Fruit fly (Drosophila melanogaster) whole organism, embryonic: ENCODE data around the gene CG15014.

Source experiments
- BtbVII ChIP-seq: fragments of 200-800 bp; sonication (Bioruptor generic); optimal IDR thresholded peaks from 3 replicates; lab custom pipeline; 2017; ENCODE audit warnings: missing biosample characterization, mild to moderate bottlenecking, missing genetic modification characterization
- CG10274 ChIP-seq: fragments of 200-800 bp; sonication (Bioruptor generic); optimal IDR thresholded peaks from 3 replicates; lab custom pipeline; 2017; ENCODE audit warnings: missing biosample characterization, mild to moderate bottlenecking, missing genetic modification characterization
- CG10654 ChIP-seq: fragments of 200-800 bp; sonication (Bioruptor generic); optimal IDR thresholded peaks from 2 replicates; lab custom pipeline; 2016; ENCODE audit warnings: missing biosample characterization, missing genetic modification characterization
- CG12236 ChIP-seq: fragments of 200-800 bp; sonication (Bioruptor generic); optimal IDR thresholded peaks from 2 replicates; lab custom pipeline; 2016; ENCODE audit warnings: missing biosample characterization, missing genetic modification characterization
- CG13424 ChIP-seq: fragments of 200-800 bp; sonication (Bioruptor generic); optimal IDR thresholded peaks from 2 replicates; lab custom pipeline; 2019; ENCODE audit warnings: missing biosample characterization, mild to moderate bottlenecking, missing genetic modification characterization, moderate library complexity
- CG14965 ChIP-seq: fragments of 200-800 bp; sonication (Bioruptor generic); optimal IDR thresholded peaks from 2 replicates; lab custom pipeline; 2016; ENCODE audit warnings: missing biosample characterization, missing genetic modification characterization, borderline replicate concordance
- CG16863 ChIP-seq: fragments of 200-800 bp; sonication (Bioruptor generic); optimal IDR thresholded peaks from 3 replicates; lab custom pipeline; 2016; ENCODE audit warnings: missing biosample characterization, missing genetic modification characterization
- CG17912 ChIP-seq: fragments of 200-800 bp; sonication (Bioruptor generic); optimal IDR thresholded peaks from 2 replicates; lab custom pipeline; 2018; ENCODE audit warnings: missing biosample characterization, mild to moderate bottlenecking, missing genetic modification characterization
- CG3995 ChIP-seq: fragments of 200-800 bp; sonication (Bioruptor generic); optimal IDR thresholded peaks from 3 replicates; lab custom pipeline; 2016; ENCODE audit warnings: missing biosample characterization, missing genetic modification characterization
- CG43689 ChIP-seq: fragments of 200-800 bp; sonication (Bioruptor generic); IDR thresholded peaks from 2 replicates; pipeline ENCODE4 v1.3.6; 2022; ENCODE audit warnings: missing biosample characterization, missing genetic modification characterization
- CG6689 ChIP-seq: fragments of 200-800 bp; sonication (Bioruptor generic); IDR thresholded peaks from 2 replicates; pipeline ENCODE4 v1.3.6; 2022; ENCODE audit warnings: missing biosample characterization, missing genetic modification characterization
- CG6854 ChIP-seq: fragments of 200-800 bp; sonication (Bioruptor generic); optimal IDR thresholded peaks from 3 replicates; lab custom pipeline; 2017; ENCODE audit warnings: missing biosample characterization, mild to moderate bottlenecking, missing genetic modification characterization
- CG7372 ChIP-seq: fragments of 200-800 bp; sonication (Bioruptor generic); IDR thresholded peaks from 2 replicates; pipeline ENCODE4 v1.3.6; 2022; ENCODE audit warnings: missing biosample characterization, missing genetic modification characterization
- CG7556 ChIP-seq: fragments of 200-800 bp; sonication (Bioruptor generic); optimal IDR thresholded peaks from 2 replicates; lab custom pipeline; 2017; ENCODE audit warnings: missing biosample characterization, mild to moderate bottlenecking, missing genetic modification characterization
- CG7839 ChIP-seq: fragments of 200-800 bp; sonication (Bioruptor generic); optimal IDR thresholded peaks from 3 replicates; lab custom pipeline; 2018; ENCODE audit warnings: missing biosample characterization, mild to moderate bottlenecking, missing genetic modification characterization, moderate library complexity
- CG8388 ChIP-seq: fragments of 200-800 bp; sonication (Bioruptor generic); optimal IDR thresholded peaks from 2 replicates; lab custom pipeline; 2019; ENCODE audit warnings: missing biosample characterization, mild to moderate bottlenecking, missing genetic modification characterization, moderate library complexity
- CG9932 ChIP-seq: fragments of 200-800 bp; sonication (Bioruptor generic); IDR thresholded peaks from 2 replicates; pipeline ENCODE4 v1.3.6; 2022; ENCODE audit warnings: missing biosample characterization, missing genetic modification characterization
- D ChIP-seq, 2 experiments: fragments of 200-800 bp in 1 of 2; fragments of >200 bp in 1 of 2; sonication (Bioruptor generic) in 1 of 2; optimal IDR thresholded peaks; 2 replicates in 1 of 2; 3 replicates in 1 of 2; lab custom pipeline; 2017; ENCODE audit warnings: mild to moderate bottlenecking in 1 of 2, missing biosample characterization in 1 of 2, missing genetic modification characterization in 1 of 2, missing genetic modification reagents in 1 of 2
- Dfd ChIP-seq, 2 experiments: fragments of >200 bp; optimal IDR thresholded peaks; 2 replicates each; lab custom pipeline; 2017; ENCODE audit warnings: missing biosample characterization in 2 of 2, missing genetic modification characterization in 2 of 2
- Dip2 ChIP-seq: fragments of 200-800 bp; sonication (Bioruptor generic); IDR thresholded peaks from 2 replicates; pipeline ENCODE4 v1.3.6; 2022; ENCODE audit warnings: missing biosample characterization, missing genetic modification characterization
- Doc3 ChIP-seq: fragments of 200-800 bp; sonication (Bioruptor generic); IDR thresholded peaks from 3 replicates; pipeline ENCODE4 v1.3.6; 2022; ENCODE audit warnings: missing biosample characterization, missing genetic modification characterization; ENCODE audit not compliant: partially characterized antibody
- Hr78 ChIP-seq, 2 experiments: fragments of 200-800 bp in 1 of 2; fragments of >200 bp in 1 of 2; sonication (Bioruptor generic) in 1 of 2; optimal IDR thresholded peaks; 2 replicates each; lab custom pipeline; 2017 to 2019; ENCODE audit warnings: missing biosample characterization in 2 of 2, missing genetic modification characterization in 2 of 2, mild to moderate bottlenecking in 1 of 2, moderate library complexity in 1 of 2
- Lhr ChIP-seq: fragments of 200-800 bp; sonication (Bioruptor generic); optimal IDR thresholded peaks from 3 replicates; lab custom pipeline; 2017; ENCODE audit warnings: mild to moderate bottlenecking, missing biosample characterization, missing genetic modification reagents, missing genetic modification characterization
- Med ChIP-seq: fragments of 200-800 bp; sonication (Bioruptor generic); peaks from one replicate; lab custom pipeline; 2016; ENCODE audit warnings: missing biosample characterization, missing genetic modification characterization, mild to moderate bottlenecking, inconsistent platforms, moderate library complexity
- Ravus ChIP-seq: fragments of 200-800 bp; sonication (Bioruptor generic); IDR thresholded peaks from 2 replicates; pipeline ENCODE4 v1.3.6; 2022; ENCODE audit warnings: missing biosample characterization, missing genetic modification characterization
- Scr ChIP-seq: fragments of 200-800 bp; sonication (Bioruptor generic); IDR thresholded peaks from 2 replicates; pipeline ENCODE4 v1.3.6; 2022; ENCODE audit warnings: missing biosample characterization, missing genetic modification characterization; ENCODE audit not compliant: partially characterized antibody
- Ssrp ChIP-seq: fragments of 200-800 bp; sonication (Bioruptor generic); optimal IDR thresholded peaks from 2 replicates; lab custom pipeline; 2018; ENCODE audit warnings: missing biosample characterization, mild to moderate bottlenecking, missing genetic modification characterization, moderate library complexity
- ato ChIP-seq: fragments of 200-800 bp; sonication (Bioruptor generic); IDR thresholded peaks from 2 replicates; pipeline ENCODE4 v1.3.6; 2022; ENCODE audit warnings: missing biosample characterization, missing genetic modification characterization; ENCODE audit not compliant: partially characterized antibody
- az2 ChIP-seq: fragments of 200-800 bp; sonication (Bioruptor generic); optimal IDR thresholded peaks from 3 replicates; lab custom pipeline; 2016; ENCODE audit warnings: missing biosample characterization, missing genetic modification characterization
- bbx ChIP-seq: fragments of 200-800 bp; sonication (Bioruptor generic); IDR thresholded peaks from 2 replicates; pipeline ENCODE4 v1.3.6; 2022; ENCODE audit warnings: missing biosample characterization, missing genetic modification characterization; ENCODE audit not compliant: partially characterized antibody
- chinmo ChIP-seq: fragments of 200-800 bp; sonication (Bioruptor generic); IDR thresholded peaks from 4 replicates; pipeline ENCODE4 v1.3.6; 2022; ENCODE audit warnings: missing biosample characterization, missing genetic modification characterization; ENCODE audit not compliant: partially characterized antibody
- chm ChIP-seq: fragments of 200-800 bp; sonication (Bioruptor generic); IDR thresholded peaks from 2 replicates; pipeline ENCODE4 v1.3.6; 2022; ENCODE audit warnings: missing biosample characterization, missing genetic modification characterization
- corto ChIP-seq: fragments of 200-800 bp; sonication (Bioruptor generic); optimal IDR thresholded peaks from 2 replicates; lab custom pipeline; 2016; ENCODE audit warnings: missing biosample characterization, mild to moderate bottlenecking, missing genetic modification characterization, moderate library complexity
- dati ChIP-seq: fragments of 200-800 bp; sonication (Bioruptor generic); IDR thresholded peaks from 2 replicates; pipeline ENCODE4 v1.3.6; 2022; ENCODE audit warnings: missing biosample characterization, missing genetic modification characterization
- dm ChIP-seq: fragments of 200-800 bp; sonication (Bioruptor generic); optimal IDR thresholded peaks from 3 replicates; lab custom pipeline; 2016; ENCODE audit warnings: missing biosample characterization, missing genetic modification characterization
- exex ChIP-seq: fragments of 200-800 bp; sonication (Bioruptor generic); optimal IDR thresholded peaks from 4 replicates; lab custom pipeline; 2018; ENCODE audit warnings: missing biosample characterization, mild to moderate bottlenecking, missing genetic modification characterization, moderate library complexity
- gfzf ChIP-seq: fragments of 200-800 bp; sonication (Bioruptor generic); optimal IDR thresholded peaks from 2 replicates; lab custom pipeline; 2016; ENCODE audit warnings: missing biosample characterization, mild to moderate bottlenecking, missing genetic modification characterization, moderate library complexity
- grn ChIP-seq: fragments of 200-800 bp; sonication (Bioruptor generic); optimal IDR thresholded peaks from 3 replicates; lab custom pipeline; 2017; ENCODE audit warnings: missing biosample characterization, missing genetic modification characterization
- mam ChIP-seq: fragments of 200-800 bp; sonication (Bioruptor generic); optimal IDR thresholded peaks from 3 replicates; lab custom pipeline; 2016; ENCODE audit warnings: missing biosample characterization, missing genetic modification characterization
- mirr ChIP-seq: fragments of 200-800 bp; sonication (Bioruptor generic); optimal IDR thresholded peaks from 3 replicates; lab custom pipeline; 2018; ENCODE audit warnings: missing biosample characterization, mild to moderate bottlenecking, missing genetic modification characterization
- pfk ChIP-seq: fragments of 200-800 bp; sonication (Bioruptor generic); optimal IDR thresholded peaks from 2 replicates; lab custom pipeline; 2018; ENCODE audit warnings: missing biosample characterization, mild to moderate bottlenecking, missing genetic modification characterization, moderate library complexity
- seq ChIP-seq: fragments of 200-800 bp; sonication (Bioruptor generic); IDR thresholded peaks from 2 replicates; pipeline ENCODE4 v1.3.6; 2022; ENCODE audit warnings: missing biosample characterization, missing genetic modification characterization
- sisA ChIP-seq: fragments of 200-800 bp; sonication (Bioruptor generic); IDR thresholded peaks from 2 replicates; pipeline ENCODE4 v1.3.6; 2022; ENCODE audit warnings: missing biosample characterization, missing genetic modification characterization
- sug ChIP-seq: fragments of 200-800 bp; optimal IDR thresholded peaks from 2 replicates; lab custom pipeline; 2019; ENCODE audit warnings: missing biosample characterization, mild to moderate bottlenecking, missing genetic modification characterization, moderate library complexity
- trem ChIP-seq: fragments of 200-800 bp; optimal IDR thresholded peaks from 3 replicates; lab custom pipeline; 2019; ENCODE audit warnings: missing biosample characterization, mild to moderate bottlenecking, missing genetic modification characterization, moderate library complexity

The CG15014 gene

DNA sequence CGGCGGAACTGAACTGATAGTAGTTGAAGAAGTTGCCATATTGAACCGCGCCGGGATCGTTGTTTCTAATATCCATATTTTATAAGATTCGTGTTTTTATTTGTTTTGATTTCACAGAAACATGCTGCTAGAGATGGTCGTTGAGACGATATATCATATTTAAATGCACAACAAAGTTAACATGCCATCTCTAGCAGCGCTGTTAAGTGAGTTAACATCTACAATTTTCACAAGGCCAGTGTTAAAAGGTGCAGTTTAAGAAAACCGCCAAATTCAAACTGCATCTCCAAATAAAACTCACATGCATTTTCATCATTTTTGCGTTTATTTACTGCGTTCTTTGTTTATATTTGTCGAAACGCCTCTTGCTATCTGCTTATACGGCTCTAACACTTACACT is 45.3 kb upstream of the CG15014 start, which contains the start of gene CG11342 (continued):
- TF ChIP-seq chinmo = peak; percentile 82; the same call in 2 of the 4 replicates
- peak; percentile 85 for TF ChIP-seq Scr
- no peak for TF ChIP-seq CG43689 (GFP tag; lab: Robert Waterston, UW)
- TF ChIP-seq CG6854 (GFP tag; lab: Kevin White, UChicago) = no peak
- TF ChIP-seq Ssrp = no peak
- TF ChIP-seq CG16863 = no peak
- TF ChIP-seq Dfd (GFP tag; optimal IDR thresholded peaks at IDR 0.05; lab: Kevin White, UChicago) = no peak
- TF ChIP-seq CG7372 = no peak
- no peak for TF ChIP-seq corto (GFP tag; lab: Kevin White, UChicago)
- TF ChIP-seq CG3995 (GFP tag; lab: Kevin White, UChicago) = no peak
- no peak for TF ChIP-seq mam (GFP tag; lab: Kevin White, UChicago)
- no peak for TF ChIP-seq Hr78 (GFP tag; optimal IDR thresholded peaks at IDR 0.05; lab: Kevin White, UChicago)
- TF ChIP-seq bbx = peak; percentile 84
- no peak for TF ChIP-seq Ravus (GFP tag; lab: Robert Waterston, UW)

DNA sequence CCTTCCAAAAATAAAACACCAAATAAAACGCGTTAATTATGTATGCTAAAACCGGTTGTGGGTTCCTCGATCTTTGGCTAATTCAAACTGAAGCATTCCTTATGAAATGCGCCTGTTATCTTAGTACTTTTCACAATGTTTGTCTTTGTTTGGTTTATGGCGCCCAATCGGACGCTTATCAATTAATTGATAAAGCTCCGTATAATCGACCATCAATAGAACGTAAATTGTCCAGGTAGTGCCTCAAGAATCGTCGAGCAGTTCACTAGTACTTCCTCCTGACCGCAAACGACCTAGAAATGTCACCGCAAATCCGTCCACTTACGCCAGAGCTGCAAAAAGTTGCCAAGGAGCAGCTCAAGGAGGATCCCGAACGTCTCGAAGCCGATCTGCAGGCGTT is 43.1 kb upstream of the CG15014 start, which contains the start of gene CG33514:
Gene CG33514, plus strand, starts transcription at position 238 of the 400 bp plus-strand sequence.
- 0 out of 2 replicates have a peak, but pooled peaks have one; percentile 3 for TF ChIP-seq chm (GFP tag; lab: Robert Waterston, UW)
- TF ChIP-seq Med (GFP tag; lab: Kevin White, UChicago) = peak; percentile 25
- peak; percentile 2 for TF ChIP-seq mirr (GFP tag; lab: Kevin White, UChicago)
- peak; percentile 94 for TF ChIP-seq exex (tag; lab: Kevin White, UChicago)
- no peak for TF ChIP-seq ato (GFP tag; lab: Robert Waterston, UW)
- peak; percentile 77 for TF ChIP-seq sug (tag; lab: Kevin White, UChicago)
- peak; percentile 46 for TF ChIP-seq grn (GFP tag; lab: Kevin White, UChicago)
- no peak for TF ChIP-seq CG13424 (tag; lab: Kevin White, UChicago)
- TF ChIP-seq, all 482 proteins: peak for 6

DNA sequence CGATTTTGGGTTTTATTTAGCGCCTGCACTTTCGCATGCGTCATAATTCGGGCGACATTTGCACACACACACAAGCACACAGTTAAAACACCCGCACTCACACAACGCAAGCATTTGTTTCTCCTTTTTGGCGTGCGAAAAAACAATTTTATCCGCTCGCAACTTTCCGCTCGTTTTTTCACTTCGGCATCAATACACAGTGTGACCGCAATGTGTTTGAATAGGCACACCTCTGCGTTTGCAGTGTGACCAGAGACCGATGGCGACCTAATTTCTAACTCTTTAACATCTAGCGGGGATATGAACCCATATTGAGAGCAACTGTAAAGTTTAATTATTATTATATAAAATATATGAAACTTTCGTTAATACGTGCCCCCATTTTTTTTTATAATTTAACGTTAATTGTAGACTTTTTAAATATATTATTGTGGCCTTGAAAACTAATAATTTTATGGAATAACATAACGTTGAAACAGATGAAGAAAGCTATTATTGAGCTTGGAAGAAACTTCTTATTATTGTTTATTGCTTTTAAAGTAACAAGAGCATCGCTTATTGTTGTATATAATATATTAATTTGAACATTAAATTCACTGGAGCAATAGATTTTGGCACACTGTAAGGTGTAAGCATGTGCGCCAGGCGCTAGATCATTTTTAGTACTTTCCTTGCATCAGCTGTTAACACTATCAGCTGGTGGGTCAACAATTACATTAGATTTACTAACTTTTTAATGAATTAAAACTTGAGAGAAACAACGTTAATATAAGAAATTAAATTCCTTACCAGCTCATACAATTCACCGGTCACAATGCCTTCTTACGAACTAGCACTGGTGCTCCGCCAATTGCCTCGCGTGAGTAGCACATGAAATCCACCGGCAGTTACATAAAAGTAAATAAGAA is 42.1 kb upstream of the CG15014 start, which contains the start of the genes Cip4 and mRpS6:
Gene Cip4, minus strand, starts transcription at position 216 of the 908 bp plus-strand sequence.
Gene mRpS6, plus strand, starts transcription at position 664 of the 908 bp plus-strand sequence.
- TF ChIP-seq CG12236 (GFP tag; lab: Kevin White, UChicago) (no peak), gfzf (GFP tag; lab: Kevin White, UChicago) (peak; percentile 82), Dip2 (GFP tag; lab: Robert Waterston, UW) (no peak), seq (peak; percentile 83), dati (GFP tag; lab: Robert Waterston, UW) (peak; percentile 57), BtbVII (no peak), D (optimal IDR thresholded peaks at IDR 0.05; lab: Kevin White, UChicago) (no peak), D (GFP tag; optimal IDR thresholded peaks at IDR 0.05; lab: Kevin White, UChicago) (no peak), az2 (GFP tag; lab: Kevin White, UChicago) (peak; percentile 86), pfk (no peak), CG14965 (GFP tag; lab: Kevin White, UChicago) (no peak), trem (tag; lab: Kevin White, UChicago) (peak; percentile 51), CG7556 (GFP tag; lab: Kevin White, UChicago) (peak; percentile 81), CG8388 (peak; percentile 78), dm (peak; percentile 28), CG7839 (tag; lab: Kevin White, UChicago) (peak; percentile 88), CG17912 (GFP tag; lab: Kevin White, UChicago) (no peak), CG10654 (no peak), sisA (GFP tag; lab: Robert Waterston, UW) (peak; percentile 77), CG10274 (GFP tag; lab: Kevin White, UChicago) (no peak), CG6689 (GFP tag; lab: Robert Waterston, UW) (peak; percentile 63), Doc3 (GFP tag; lab: Robert Waterston, UW) (peak; percentile 49; the same call in 1 of the 3 replicates), Lhr (GFP tag; lab: Kevin White, UChicago) (peak; percentile 48), CG9932 (peak; percentile 95)
